Worm (Caenorhabditis elegans): ENCODE results near the gene subs-4.

The subs-4 gene

DNA sequence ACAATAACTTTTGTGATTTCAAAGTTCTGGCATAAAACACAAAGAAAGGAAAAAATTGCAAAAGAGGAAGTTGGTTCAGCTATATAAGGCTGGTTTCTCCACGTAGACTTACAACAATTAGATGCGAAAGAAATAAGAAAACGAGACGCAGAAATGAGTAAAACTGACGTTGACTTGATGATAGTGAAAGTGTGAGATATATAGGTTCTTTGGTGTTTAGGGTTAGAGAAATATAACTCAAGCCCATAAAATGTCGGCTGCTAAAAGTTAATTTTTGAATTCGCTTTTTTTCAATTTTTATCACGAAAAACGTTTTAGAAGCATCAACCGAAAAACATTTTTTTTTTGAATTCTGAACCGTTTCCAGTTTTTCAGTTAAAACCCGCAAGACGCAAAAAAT, 3.6 kb upstream of the subs-4 start:
- TF ChIP-seq snpc-4 (GFP tag; optimal IDR thresholded peaks at IDR 0.05) (no peak), snpc-4 (tag; optimal IDR thresholded peaks at IDR 0.05) (peak in 1 of 4 experiments; percentile 16), fkh-3 (tag; optimal IDR thresholded peaks at IDR 0.05) (no peak), B0336.3 (GFP tag; IDR thresholded peaks at IDR 0.05) (no peak), hmg-1.2 (GFP tag; IDR thresholded peaks at IDR 0.05) (no peak), F52B5.7 (tag; optimal IDR thresholded peaks at IDR 0.05) (no peak), lag-1 (GFP tag; IDR thresholded peaks at IDR 0.05) (no peak)

DNA sequence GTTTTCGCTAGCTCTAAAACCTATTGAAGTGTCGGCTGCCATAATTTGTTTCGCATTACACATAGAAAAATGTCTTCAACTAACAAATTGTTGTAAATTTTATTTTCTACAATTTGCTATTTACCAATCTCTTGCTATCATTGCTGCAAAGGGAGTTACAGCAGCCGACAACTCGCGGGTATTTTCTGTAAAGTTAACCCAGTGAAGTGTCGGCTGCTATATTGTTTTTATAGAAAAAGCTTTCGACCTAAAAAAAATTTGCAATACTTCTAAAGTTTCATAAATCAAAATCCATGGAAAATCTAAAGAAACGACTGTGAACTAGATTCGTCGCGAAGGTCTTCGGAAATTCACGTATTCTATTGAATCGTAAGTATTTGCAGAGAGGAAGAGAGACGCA, 3.1 kb upstream of the subs-4 start:
- TF ChIP-seq efl-1 (GFP tag; optimal IDR thresholded peaks at IDR 0.05) (no peak), mcd-1 (GFP tag; IDR thresholded peaks at IDR 0.05) (no peak), snpc-4 (GFP tag; optimal IDR thresholded peaks at IDR 0.05) (no peak), snpc-4 (tag; optimal IDR thresholded peaks at IDR 0.05) (peak in 3 of 4 experiments; percentile 52 to 76 (median 60))

DNA sequence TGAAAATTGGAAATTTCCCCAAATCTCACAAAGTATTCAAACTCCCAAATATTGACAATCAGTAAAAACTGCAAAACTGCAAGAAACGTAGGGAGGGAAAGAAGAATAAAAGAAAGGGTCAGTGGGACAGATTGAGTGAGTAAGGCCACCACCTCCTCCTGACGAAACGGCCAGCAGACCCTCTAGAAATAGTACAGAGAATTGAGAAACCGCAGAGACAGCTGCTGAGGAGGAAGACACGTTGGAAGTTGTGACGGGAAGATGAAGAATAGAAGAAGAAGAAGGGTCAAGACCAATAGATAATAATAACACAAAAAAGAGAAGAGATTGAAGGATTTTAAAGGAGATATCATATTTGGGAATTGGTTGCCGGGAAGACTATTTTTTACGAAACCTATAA, 1.5 kb upstream of the subs-4 start:
- TF ChIP-seq F52B5.7 (tag; optimal IDR thresholded peaks at IDR 0.05) (no peak), ceh-40 (GFP tag; IDR thresholded peaks at IDR 0.05) (no peak), him-1 (tag; optimal IDR thresholded peaks at IDR 0.05) (no peak), let-607 (tag; optimal IDR thresholded peaks at IDR 0.05) (peak; percentile 54 to 80), ztf-18 (tag; optimal IDR thresholded peaks at IDR 0.05) (no peak), hmg-1.2 (GFP tag; IDR thresholded peaks at IDR 0.05) (peak; percentile 78)

DNA sequence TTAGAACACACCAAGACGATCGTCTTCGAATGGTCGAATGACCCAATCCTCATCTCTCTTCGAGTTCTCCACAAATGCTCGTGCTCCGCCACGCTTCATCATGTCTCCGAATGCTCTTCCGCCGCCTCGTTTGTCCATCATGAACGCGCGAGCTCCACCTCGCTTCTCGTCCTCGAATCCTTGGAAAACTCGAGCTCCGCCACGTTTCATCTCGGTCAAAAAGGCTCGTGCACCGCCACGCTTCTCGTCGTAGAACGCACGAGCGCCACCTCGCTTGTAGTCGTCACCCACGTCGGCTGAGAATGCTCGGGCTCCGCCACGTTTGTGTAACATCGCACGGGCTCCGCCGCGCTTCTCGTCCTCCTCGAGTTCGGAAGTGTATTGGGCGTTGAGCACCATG, 7.4 kb downstream of the subs-4 start:
- TF ChIP-seq nhr-27 (tag; optimal IDR thresholded peaks at IDR 0.05) (no peak), egrh-3 (GFP tag; IDR thresholded peaks at IDR 0.05) (peak; percentile 64), attf-5 (GFP tag; optimal IDR thresholded peaks at IDR 0.05) (no peak), F57C9.4 (tag; optimal IDR thresholded peaks at IDR 0.05) (no peak), chd-7 (tag; optimal IDR thresholded peaks at IDR 0.05) (peak; percentile 41), hmg-20 (GFP tag; IDR thresholded peaks at IDR 0.05) (no peak), F23B12.7 (tag; optimal IDR thresholded peaks at IDR 0.05; ENCODE audit: insufficient read depth) (no peak), attf-3 (GFP tag; conservative IDR thresholded peaks at IDR 0.05) (no peak), ceh-79 (tag; optimal IDR thresholded peaks at IDR 0.05) (no peak), zfh-2 (GFP tag; conservative IDR thresholded peaks at IDR 0.05) (peak; percentile 95), tlf-1 (GFP tag; optimal IDR thresholded peaks at IDR 0.05) (no peak), bed-1 (GFP tag; IDR thresholded peaks at IDR 0.05) (0 out of 2 replicates have a peak, but pooled peaks have one; percentile 18), aptf-3 (GFP tag; IDR thresholded peaks at IDR 0.05) (no peak), nfyb-1 (GFP tag; IDR thresholded peaks at IDR 0.05) (no peak), dpl-1 (GFP tag; optimal IDR thresholded peaks at IDR 0.05) (no peak), snpc-1.1 (tag; optimal IDR thresholded peaks at IDR 0.05; ENCODE audit: insufficient read depth) (no peak), mel-28 (tag; optimal IDR thresholded peaks at IDR 0.05; ENCODE audit: borderline replicate concordance) (no peak), F37B4.10 (GFP tag; IDR thresholded peaks at IDR 0.05) (no peak), sptf-2 (GFP tag; optimal IDR thresholded peaks at IDR 0.05) (no peak), hsf-1 (GFP tag; IDR thresholded peaks at IDR 0.05) (no peak), B0019.2 (GFP tag; conservative IDR thresholded peaks at IDR 0.05) (no peak), nfya-1 (tag; optimal IDR thresholded peaks at IDR 0.05; ENCODE audit: borderline replicate concordance, insufficient read depth) (no peak)
